Worm (Caenorhabditis elegans) whole organism, L2 larva: ENCODE measurements around the gene F01D4.5.

Source experiments
- C34F6.9 ChIP-seq: fragments of 150-350 bp; optimal IDR thresholded peaks from 2 replicates; lab custom pipeline; 2014; ENCODE audit warnings: missing biosample characterization, missing genetic modification characterization
- F13H6.1 ChIP-seq: sonication (generic microtip); optimal IDR thresholded peaks from 2 replicates; lab custom pipeline; 2016; ENCODE audit warnings: missing genetic modification characterization, missing compliant biosample characterization
- Y55F3AM.14 ChIP-seq: fragments of 200-800 bp; sonication (Bioruptor generic); optimal IDR thresholded peaks from 2 replicates; lab custom pipeline; 2018; ENCODE audit warnings: mild to moderate bottlenecking, missing genetic modification characterization, missing compliant biosample characterization
- ZK546.5 ChIP-seq: sonication (generic microtip); optimal IDR thresholded peaks from 2 replicates; lab custom pipeline; 2017; ENCODE audit warnings: missing biosample characterization, missing genetic modification characterization
- alr-1 ChIP-seq: fragments of 150-350 bp; optimal IDR thresholded peaks from 2 replicates; lab custom pipeline; 2014; ENCODE audit warnings: missing biosample characterization, missing genetic modification characterization
- aly-2 ChIP-seq: fragments of 150-350 bp; optimal IDR thresholded peaks from 2 replicates; lab custom pipeline; 2014; ENCODE audit warnings: missing biosample characterization, missing genetic modification characterization
- ceh-16 ChIP-seq: fragments of 150-350 bp; optimal IDR thresholded peaks from 2 replicates; lab custom pipeline; 2014; ENCODE audit warnings: missing biosample characterization, missing genetic modification characterization
- crh-2 ChIP-seq: sonication (generic microtip); optimal IDR thresholded peaks from 2 replicates; lab custom pipeline; 2017; ENCODE audit warnings: missing biosample characterization, missing genetic modification characterization
- egl-27 ChIP-seq: sonication (generic microtip); optimal IDR thresholded peaks from 3 replicates; lab custom pipeline; 2017; ENCODE audit warnings: missing biosample characterization, missing genetic modification reagents, missing genetic modification characterization
- elt-1 ChIP-seq: fragments of 150-350 bp; optimal IDR thresholded peaks from 2 replicates; lab custom pipeline; 2014; ENCODE audit warnings: missing biosample characterization, missing genetic modification characterization
- elt-3 ChIP-seq: sonication (generic microtip); optimal IDR thresholded peaks from 2 replicates; lab custom pipeline; 2017; ENCODE audit warnings: missing biosample characterization, missing genetic modification characterization
- fos-1 ChIP-seq: fragments of 150-350 bp; optimal IDR thresholded peaks from 2 replicates; lab custom pipeline; 2014; ENCODE audit warnings: missing biosample characterization, missing genetic modification characterization
- lin-13 ChIP-seq: fragments of 150-350 bp; optimal IDR thresholded peaks from 2 replicates; lab custom pipeline; 2014; ENCODE audit warnings: missing biosample characterization, missing genetic modification reagents, missing genetic modification characterization
- lin-39 ChIP-seq: fragments of 150-350 bp; optimal IDR thresholded peaks from 2 replicates; lab custom pipeline; 2014; ENCODE audit warnings: missing biosample characterization, missing genetic modification reagents, missing genetic modification characterization
- lsy-2 ChIP-seq, 2 experiments: fragments of 150-350 bp in 1 of 2; sonication (generic microtip) in 1 of 2; optimal IDR thresholded peaks; 2 replicates each; lab custom pipeline; 2014 to 2017; ENCODE audit warnings: missing biosample characterization in 2 of 2, missing genetic modification characterization in 2 of 2
- mab-5 ChIP-seq: fragments of 150-350 bp; optimal IDR thresholded peaks from 2 replicates; lab custom pipeline; 2014; ENCODE audit warnings: missing biosample characterization, missing genetic modification characterization
- mbf-1 ChIP-seq: sonication (generic microtip); optimal IDR thresholded peaks from 2 replicates; lab custom pipeline; 2017; ENCODE audit warnings: missing biosample characterization, missing genetic modification characterization
- mdl-1 ChIP-seq, 2 experiments: fragments of 150-350 bp in 1 of 2; sonication (generic microtip) in 1 of 2; optimal IDR thresholded peaks; 2 replicates each; lab custom pipeline; 2017; ENCODE audit warnings: missing biosample characterization in 2 of 2, missing genetic modification characterization in 2 of 2
- nhr-11 ChIP-seq: fragments of 150-350 bp; optimal IDR thresholded peaks from 2 replicates; lab custom pipeline; 2014; ENCODE audit warnings: missing biosample characterization, missing genetic modification characterization
- nhr-21 ChIP-seq: fragments of 150-350 bp; optimal IDR thresholded peaks from 2 replicates; lab custom pipeline; 2014; ENCODE audit warnings: missing biosample characterization, missing genetic modification characterization
- nhr-23 ChIP-seq: fragments of 150-350 bp; optimal IDR thresholded peaks from 2 replicates; lab custom pipeline; 2014; ENCODE audit warnings: missing biosample characterization, missing genetic modification reagents, missing genetic modification characterization
- nhr-237 ChIP-seq: fragments of 150-350 bp; optimal IDR thresholded peaks from 2 replicates; lab custom pipeline; 2014; ENCODE audit warnings: missing biosample characterization, missing genetic modification characterization
- nhr-25 ChIP-seq: fragments of 150-350 bp; sonication (generic microtip); optimal IDR thresholded peaks from 3 replicates; lab custom pipeline; 2014; ENCODE audit warnings: missing biosample characterization, missing genetic modification characterization
- nhr-6 ChIP-seq: fragments of 150-350 bp; optimal IDR thresholded peaks from 2 replicates; lab custom pipeline; 2014; ENCODE audit warnings: missing biosample characterization, missing genetic modification characterization
- nhr-77 ChIP-seq: fragments of 150-350 bp; optimal IDR thresholded peaks from 2 replicates; lab custom pipeline; 2014; ENCODE audit warnings: missing biosample characterization, missing genetic modification characterization
- peb-1 ChIP-seq: fragments of 150-350 bp; optimal IDR thresholded peaks from 2 replicates; lab custom pipeline; 2014; ENCODE audit warnings: missing biosample characterization, missing genetic modification characterization
- sem-4 ChIP-seq: fragments of 150-350 bp; optimal IDR thresholded peaks from 2 replicates; lab custom pipeline; 2014; ENCODE audit warnings: missing biosample characterization, missing genetic modification reagents, missing genetic modification characterization
- skn-1 ChIP-seq: sonication (generic microtip); optimal IDR thresholded peaks from 2 replicates; lab custom pipeline; 2017; ENCODE audit warnings: missing biosample characterization, missing genetic modification characterization
- sma-9 ChIP-seq, 2 experiments: fragments of 150-350 bp in 1 of 2; sonication (generic microtip) in 1 of 2; optimal IDR thresholded peaks; 2 replicates each; lab custom pipeline; 2014 to 2016; ENCODE audit warnings: missing genetic modification characterization in 2 of 2, mild to moderate bottlenecking in 1 of 2, missing biosample characterization in 1 of 2, missing compliant biosample characterization in 1 of 2, missing genetic modification reagents in 1 of 2, moderate library complexity in 1 of 2
- snpc-4 ChIP-seq: fragments of 150-350 bp; optimal IDR thresholded peaks from 2 replicates; lab custom pipeline; 2014; ENCODE audit warnings: missing biosample characterization, missing genetic modification characterization
- unc-55 ChIP-seq: fragments of 150-350 bp; sonication (generic microtip); optimal IDR thresholded peaks from 3 replicates; lab custom pipeline; 2014; ENCODE audit warnings: missing biosample characterization, missing genetic modification reagents, missing genetic modification characterization
- unc-62 ChIP-seq: fragments of 150-350 bp; optimal IDR thresholded peaks from 2 replicates; lab custom pipeline; 2014; ENCODE audit warnings: missing biosample characterization, missing genetic modification reagents, missing genetic modification characterization
- zag-1 ChIP-seq: fragments of 150-350 bp; optimal IDR thresholded peaks from 2 replicates; lab custom pipeline; 2014; ENCODE audit warnings: missing biosample characterization, missing genetic modification characterization
- ztf-11 ChIP-seq: sonication (generic microtip); optimal IDR thresholded peaks from 2 replicates; lab custom pipeline; 2017; ENCODE audit warnings: missing biosample characterization, missing genetic modification characterization
- ztf-4 ChIP-seq: fragments of 150-350 bp; optimal IDR thresholded peaks from 2 replicates; lab custom pipeline; 2014; ENCODE audit warnings: missing biosample characterization, missing genetic modification characterization

Gene F01D4.5

ce11 chrIV:10530648-10531047 lies 47.2 kb upstream of the F01D4.5 start, which contains the start of gene T07G12.2:
T07G12.2 (plus strand) TSS chrIV:10530709.
- TF ChIP-seq ztf-4 (tag; lab: Kevin White, UChicago) (no peak), lin-13 (GFP tag; lab: Kevin White, UChicago) (no peak), mbf-1 (tag; lab: Kevin White, UChicago) (no peak), ZK546.5 (tag; lab: Kevin White, UChicago) (no peak), fos-1 (no peak), ztf-11 (tag; lab: Kevin White, UChicago) (no peak), mdl-1 (tag; optimal IDR thresholded peaks at IDR 0.05; lab: Kevin White, UChicago) (no peak), nhr-6 (tag; lab: Kevin White, UChicago) (no peak), lin-39 (tag; lab: Kevin White, UChicago) (no peak), aly-2 (no peak), skn-1 (tag; lab: Kevin White, UChicago) (no peak), nhr-23 (tag; lab: Kevin White, UChicago) (no peak), alr-1 (tag; lab: Kevin White, UChicago) (no peak), unc-62 (GFP tag; lab: Kevin White, UChicago) (no peak), snpc-4 (tag; lab: Kevin White, UChicago) (no peak)
- TF ChIP-seq, all 48 proteins: peak for 0

ce11 chrIV:10524095-10524829 lies 40.8 kb upstream of the F01D4.5 start, which contains the start of gene C02F4.5:
C02F4.5 (minus strand) TSS chrIV:10524145.
- TF ChIP-seq sma-9 (GFP tag; optimal IDR thresholded peaks at IDR 0.05; lab: Kevin White, UChicago): no peak
- TF ChIP-seq sma-9 (tag; optimal IDR thresholded peaks at IDR 0.05; lab: Kevin White, UChicago): no peak
- no peak for TF ChIP-seq ztf-4 (tag; lab: Kevin White, UChicago)
- TF ChIP-seq unc-55 (GFP tag; lab: Kevin White, UChicago): no peak
- TF ChIP-seq C34F6.9 (tag; lab: Kevin White, UChicago): peak; percentile 5
- TF ChIP-seq lsy-2 (tag; optimal IDR thresholded peaks at IDR 0.05; lab: Kevin White, UChicago): peak in 1 of 2 experiments; percentile 36
- peak; percentile 2 for TF ChIP-seq F13H6.1 (tag; lab: Kevin White, UChicago)
- no peak for TF ChIP-seq nhr-77 (tag; lab: Kevin White, UChicago)
- TF ChIP-seq crh-2 (tag; lab: Kevin White, UChicago): peak; percentile 18
- TF ChIP-seq elt-1 (tag; lab: Kevin White, UChicago): no peak
- TF ChIP-seq mdl-1 (tag; optimal IDR thresholded peaks at IDR 0.05; lab: Kevin White, UChicago): no peak
- no peak for TF ChIP-seq sem-4
- peak; percentile 6 for TF ChIP-seq zag-1 (tag; lab: Kevin White, UChicago)
- TF ChIP-seq alr-1 (tag; lab: Kevin White, UChicago): no peak

ce11 chrIV:10521106-10521505 lies 37.6 kb upstream of the F01D4.5 start, which contains the start of gene cal-4:
cal-4 (plus strand) TSS chrIV:10521406.
- no peak for TF ChIP-seq nhr-25
- no peak for TF ChIP-seq egl-27 (tag; lab: Kevin White, UChicago)
- no peak for TF ChIP-seq nhr-237 (tag; lab: Kevin White, UChicago)
- no peak for TF ChIP-seq mab-5 (tag; lab: Kevin White, UChicago)
- no peak for TF ChIP-seq Y55F3AM.14 (GFP tag; lab: Kevin White, UChicago)

- TF ChIP-seq elt-1 (tag; lab: Kevin White, UChicago): no peak
- TF ChIP-seq ZK546.5 (tag; lab: Kevin White, UChicago): no peak
- no peak for TF ChIP-seq nhr-21 (tag; lab: Kevin White, UChicago)
- no peak for TF ChIP-seq elt-3 (tag; lab: Kevin White, UChicago)
- TF ChIP-seq unc-62 (GFP tag; lab: Kevin White, UChicago): no peak
- no peak for TF ChIP-seq skn-1 (tag; lab: Kevin White, UChicago)
- TF ChIP-seq fos-1: no peak
- no peak for TF ChIP-seq ztf-4 (tag; lab: Kevin White, UChicago)
- TF ChIP-seq nhr-6 (tag; lab: Kevin White, UChicago): no peak
- no peak for TF ChIP-seq nhr-11
- no peak for TF ChIP-seq ztf-11 (tag; lab: Kevin White, UChicago)
- TF ChIP-seq peb-1: no peak
- TF ChIP-seq C34F6.9 (tag; lab: Kevin White, UChicago): no peak
- no peak for TF ChIP-seq ceh-16 (tag; lab: Kevin White, UChicago)
- TF ChIP-seq lin-13 (GFP tag; lab: Kevin White, UChicago): no peak
These were observed 35.2 kb upstream of the F01D4.5 start for ce11 chrIV:10518652-10519051.
